Fruit fly (Drosophila melanogaster): ENCODE results near the gene CG7126.
A peak's percentile ranks its signal among the peaks of the same experiment; 100 is the strongest.

Gene CG7126

DNA sequence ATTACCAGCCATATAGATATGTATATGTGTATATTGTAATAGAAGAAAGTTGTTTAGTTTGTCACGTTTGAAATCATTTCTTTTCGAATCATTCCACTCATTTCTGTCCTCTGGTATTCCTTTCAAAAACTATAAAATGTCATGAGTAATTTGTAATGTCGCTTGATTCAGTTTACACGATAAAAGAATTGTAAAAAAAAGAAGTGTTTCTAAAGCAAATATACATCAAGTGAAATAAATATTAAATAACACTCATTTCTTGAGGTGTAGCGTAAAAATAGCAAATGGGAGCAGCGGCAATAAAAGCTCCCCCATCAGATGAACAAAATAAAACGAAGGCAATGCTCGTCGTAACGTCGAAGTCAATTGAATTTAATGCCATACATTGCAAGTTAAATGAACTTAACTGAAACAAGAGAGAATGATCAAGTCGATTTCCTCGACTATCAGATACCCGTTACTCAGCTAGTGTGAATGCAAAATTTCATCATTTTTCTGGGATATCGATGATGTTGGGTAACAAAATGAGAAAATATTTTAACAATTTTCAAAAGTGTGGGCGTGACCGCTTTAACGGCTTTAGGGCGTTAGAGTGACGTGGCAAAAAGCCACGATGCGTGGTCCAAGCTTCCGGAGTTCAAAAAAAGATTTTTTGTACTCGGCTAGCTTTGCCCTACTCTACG lies 7.2 kb downstream of the CG7126 start:
- no peak for TF ChIP-seq noc (tag; optimal IDR thresholded peaks at IDR 0.05)

DNA sequence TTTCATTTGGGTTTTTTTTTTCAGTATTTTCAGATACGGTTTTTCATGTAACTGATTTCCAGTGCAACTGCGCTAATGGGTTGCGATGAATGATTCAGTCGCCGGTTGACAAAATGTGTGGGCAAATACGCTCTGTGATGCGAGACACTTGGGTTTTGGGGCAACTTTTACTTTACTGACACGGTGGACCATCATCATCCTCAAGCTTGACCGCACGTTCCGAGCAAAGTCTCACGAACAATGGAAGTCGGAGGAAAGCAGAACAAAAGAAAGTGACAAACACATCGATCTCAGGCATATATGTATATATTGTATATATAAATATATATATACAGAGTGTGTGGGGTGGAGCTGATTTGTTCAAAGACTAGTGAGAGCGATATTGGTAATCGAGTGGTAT lies 8.2 kb downstream of the CG7126 start:
- TF ChIP-seq noc (tag; optimal IDR thresholded peaks at IDR 0.05), result no peak

DNA sequence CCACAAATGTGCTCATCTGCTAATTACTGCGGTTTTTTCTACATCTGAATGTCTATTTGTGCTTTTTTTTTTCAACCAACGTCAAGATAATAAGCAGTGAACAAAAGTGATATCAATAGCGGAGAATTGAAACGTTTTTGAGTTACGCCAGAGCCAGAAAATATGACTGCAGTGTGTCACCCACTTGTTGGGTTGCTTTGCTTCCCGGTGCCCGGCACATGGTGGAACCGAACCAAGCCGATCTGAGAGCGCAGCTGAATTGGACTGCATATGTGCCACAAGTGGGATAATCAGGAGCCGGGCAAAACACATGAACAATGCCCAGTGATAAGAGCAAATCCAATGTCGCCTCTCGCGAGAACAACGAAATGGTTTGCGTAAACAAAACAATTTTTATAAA lies 10.3 kb downstream of the CG7126 start:
- no peak for TF ChIP-seq noc (tag; optimal IDR thresholded peaks at IDR 0.05)

DNA sequence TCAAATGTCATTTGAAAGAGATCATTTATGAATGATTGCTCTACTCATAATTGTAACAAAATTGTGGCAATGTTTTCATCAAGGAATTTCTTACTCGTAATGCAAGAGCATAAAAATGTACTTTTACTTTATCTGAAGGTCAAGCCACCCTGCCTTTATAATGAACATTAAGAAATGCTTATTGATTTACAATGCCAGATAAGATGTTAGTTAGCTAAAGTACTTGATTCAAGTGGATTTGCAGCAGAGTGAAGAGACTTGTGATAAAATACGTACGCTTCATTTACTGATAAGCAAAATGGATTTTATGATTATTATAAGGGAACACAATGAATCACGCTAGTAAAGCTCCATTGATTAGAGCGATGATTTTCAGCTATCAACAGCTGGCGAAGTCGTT lies 10.8 kb downstream of the CG7126 start:
- TF ChIP-seq noc (tag; optimal IDR thresholded peaks at IDR 0.05), result peak; percentile 62

DNA sequence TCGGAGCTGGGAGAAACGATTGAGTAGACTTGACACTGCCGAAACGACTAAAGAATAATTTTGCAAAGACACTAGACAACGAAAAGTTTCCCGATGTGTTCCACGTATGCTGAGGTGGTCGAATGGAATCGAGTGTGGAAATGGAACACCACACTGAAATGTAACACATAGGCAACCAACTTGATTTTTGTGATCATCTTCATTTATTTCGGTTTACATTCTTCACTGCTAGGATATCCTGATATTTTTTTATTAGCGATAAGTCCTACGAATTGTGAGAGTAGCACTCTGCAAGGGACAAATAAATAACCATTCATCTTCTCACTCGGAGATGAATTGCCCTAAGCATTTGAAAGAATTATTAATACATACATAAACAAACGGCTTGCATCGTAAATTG lies 14.0 kb downstream of the CG7126 start, which contains the start of gene CG7131:
CG7131 (minus strand) TSS at position 101 of the 400 bp plus-strand sequence.
- TF ChIP-seq noc (tag; optimal IDR thresholded peaks at IDR 0.05), result no peak

DNA sequence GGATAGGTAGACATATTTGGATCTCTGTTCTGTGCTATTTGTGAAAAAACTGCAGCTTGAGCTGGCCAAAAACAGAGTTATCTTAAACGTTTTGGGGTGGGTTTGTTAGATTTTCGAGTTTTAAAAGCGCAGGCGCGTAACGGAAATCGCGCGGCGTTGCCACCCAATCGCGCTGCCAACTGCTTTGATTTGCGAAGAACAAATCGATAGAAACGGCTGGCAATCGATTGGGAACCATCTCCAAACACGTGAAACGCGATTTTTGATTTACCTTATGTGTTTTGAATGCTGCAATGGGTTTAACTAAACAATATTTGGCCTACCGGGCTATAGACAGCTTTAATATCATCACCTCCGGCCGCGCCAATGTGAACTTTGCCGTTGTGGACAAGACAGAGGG lies 19.2 kb downstream of the CG7126 start, which contains the start of the genes CG14312 and CG8064:
CG14312 (minus strand) TSS at position 88 of the 400 bp plus-strand sequence.
CG8064 (plus strand) TSS at position 220 of the 400 bp plus-strand sequence.
- TF ChIP-seq noc (tag; optimal IDR thresholded peaks at IDR 0.05), result no peak

DNA sequence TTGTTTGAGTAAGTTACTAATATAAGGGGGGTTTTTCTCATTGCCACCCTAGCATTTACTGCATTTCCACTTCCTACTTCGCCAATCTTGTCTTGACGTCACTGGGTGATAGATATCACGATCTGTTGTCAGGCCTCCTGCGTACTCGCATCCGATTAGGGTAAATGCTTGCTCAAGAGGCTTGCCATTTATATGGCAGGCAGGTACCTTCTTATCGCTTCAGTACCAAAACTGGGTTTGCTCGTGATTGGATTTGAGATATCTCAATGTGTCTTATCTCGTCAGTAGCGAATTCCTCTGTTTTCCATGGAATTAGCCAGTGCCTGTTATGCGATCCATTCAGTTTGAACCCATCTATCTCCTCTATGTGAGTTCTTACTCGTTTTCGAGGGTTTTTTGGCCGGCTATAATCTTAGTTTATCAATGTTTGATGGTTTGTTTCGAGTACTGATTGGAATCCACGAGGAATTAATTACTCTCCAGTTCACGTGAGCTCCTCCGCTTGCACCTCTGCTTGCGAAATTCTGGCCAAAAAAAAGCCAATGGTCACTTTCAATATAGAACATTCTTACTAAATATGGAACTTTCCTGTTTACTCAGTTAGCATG lies 21.7 kb downstream of the CG7126 start:
- no peak for TF ChIP-seq noc (tag; optimal IDR thresholded peaks at IDR 0.05)

DNA sequence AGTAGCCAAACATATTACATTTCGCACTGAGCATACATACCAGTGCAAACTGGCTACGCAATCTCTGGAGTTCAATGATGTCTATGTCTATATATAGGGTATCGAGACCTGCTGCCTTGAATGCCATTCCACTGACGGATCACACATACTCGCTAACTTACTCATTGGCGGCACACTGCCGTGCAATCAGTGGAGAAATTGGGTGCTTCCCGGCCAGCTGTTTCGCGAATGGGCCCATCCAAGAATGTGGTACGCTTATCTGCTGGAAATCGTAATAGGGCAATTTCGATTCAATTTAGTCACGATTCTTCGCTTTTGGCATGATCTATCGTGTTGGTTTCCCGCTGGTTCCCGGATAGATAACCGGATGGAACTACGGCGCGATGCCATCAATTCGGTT lies 22.5 kb downstream of the CG7126 start:
- no peak for TF ChIP-seq noc (tag; optimal IDR thresholded peaks at IDR 0.05)

DNA sequence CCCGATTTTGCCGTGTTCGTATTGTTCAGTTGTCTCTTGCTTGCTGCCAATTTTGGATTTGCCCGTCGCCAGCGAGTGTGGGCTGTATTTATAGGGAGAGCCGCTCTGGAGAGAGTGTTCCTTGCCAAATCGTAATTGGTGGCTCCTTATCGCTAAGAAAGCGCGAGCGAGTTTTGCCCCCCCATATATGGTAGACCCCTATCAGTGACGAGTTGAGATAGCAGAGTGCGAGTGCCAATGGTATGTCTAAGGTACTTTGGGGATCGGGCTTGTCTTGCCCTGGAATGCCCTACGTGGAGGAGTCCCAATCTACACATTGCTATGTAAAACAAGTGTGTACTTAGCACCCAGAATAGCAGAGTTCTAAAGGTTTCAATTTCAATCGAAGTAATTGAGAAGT lies 23.2 kb downstream of the CG7126 start, which contains the start of gene CG7142:
CG7142 (minus strand) TSS at position 29 of the 400 bp plus-strand sequence.
- TF ChIP-seq noc (tag; optimal IDR thresholded peaks at IDR 0.05), result peak; percentile 3

DNA sequence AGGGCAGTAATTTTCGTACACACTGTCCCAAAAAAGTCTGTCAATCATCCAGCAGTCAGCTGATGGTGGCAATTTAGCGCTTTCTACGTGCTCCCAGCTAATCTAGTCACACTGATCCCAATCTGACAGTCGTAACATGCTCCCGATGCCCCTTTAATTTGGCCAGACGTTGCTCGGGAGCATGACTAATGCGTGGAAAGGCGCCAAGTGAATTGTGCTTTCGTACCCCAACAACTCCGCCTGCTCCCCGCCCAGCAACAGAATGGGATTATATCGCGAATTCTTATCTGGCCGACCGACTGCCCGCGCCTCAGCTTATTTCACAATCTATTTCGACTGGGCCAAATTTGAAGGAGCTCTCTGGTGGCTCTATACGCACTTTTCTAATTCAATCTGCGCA lies 25.2 kb downstream of the CG7126 start:
- TF ChIP-seq noc (tag; optimal IDR thresholded peaks at IDR 0.05), result no peak

DNA sequence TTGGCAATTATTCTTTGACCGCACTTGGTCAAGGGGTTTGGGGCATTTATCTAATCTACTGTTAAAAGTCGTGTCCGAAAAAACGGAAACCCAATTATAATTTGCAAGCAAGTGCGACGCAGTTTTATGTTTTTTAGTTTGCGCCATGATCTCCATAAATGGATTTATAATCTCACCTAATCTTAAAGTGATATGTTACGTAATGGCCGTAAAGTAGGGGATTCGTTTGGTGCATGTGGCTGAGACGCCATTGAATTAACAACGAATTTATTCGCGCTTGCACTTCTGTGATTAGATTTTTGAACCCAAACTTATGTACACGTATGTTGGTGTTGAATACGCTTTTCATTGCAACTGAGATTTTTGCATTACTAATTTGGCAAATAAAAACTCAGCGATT lies 26.0 kb downstream of the CG7126 start:
- TF ChIP-seq noc (tag; optimal IDR thresholded peaks at IDR 0.05), result no peak

DNA sequence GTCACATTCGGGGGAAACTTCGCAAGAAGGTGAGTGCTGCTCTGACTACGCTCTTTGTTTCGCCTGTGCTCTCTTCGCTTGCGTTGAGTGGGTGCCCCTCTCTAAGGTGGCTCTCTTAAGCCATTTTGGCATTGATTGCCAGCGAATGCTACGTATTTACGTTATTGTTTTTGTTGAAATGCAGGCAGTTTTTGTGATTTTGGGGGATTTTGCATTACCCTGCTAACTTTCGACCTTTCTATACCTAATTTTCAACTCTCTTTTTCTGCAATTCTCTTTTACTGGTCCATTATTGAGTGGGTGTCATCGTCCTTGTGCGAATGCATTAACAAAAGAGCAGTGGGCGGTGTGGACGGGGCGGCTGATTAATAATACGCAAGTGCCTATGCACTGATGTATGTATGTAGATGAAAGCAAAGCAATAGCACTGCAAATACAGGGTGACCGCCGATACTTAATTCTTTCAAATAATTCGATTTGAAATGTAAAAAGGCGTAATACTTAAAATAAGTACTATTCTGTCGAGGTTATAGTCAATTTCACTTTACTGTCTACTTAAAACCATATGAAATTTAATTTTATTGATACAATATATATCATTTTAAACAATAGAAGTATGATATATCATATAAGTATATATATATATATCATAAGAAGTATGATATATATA lies 27.4 kb downstream of the CG7126 start:
- no peak for TF ChIP-seq noc (tag; optimal IDR thresholded peaks at IDR 0.05)

DNA sequence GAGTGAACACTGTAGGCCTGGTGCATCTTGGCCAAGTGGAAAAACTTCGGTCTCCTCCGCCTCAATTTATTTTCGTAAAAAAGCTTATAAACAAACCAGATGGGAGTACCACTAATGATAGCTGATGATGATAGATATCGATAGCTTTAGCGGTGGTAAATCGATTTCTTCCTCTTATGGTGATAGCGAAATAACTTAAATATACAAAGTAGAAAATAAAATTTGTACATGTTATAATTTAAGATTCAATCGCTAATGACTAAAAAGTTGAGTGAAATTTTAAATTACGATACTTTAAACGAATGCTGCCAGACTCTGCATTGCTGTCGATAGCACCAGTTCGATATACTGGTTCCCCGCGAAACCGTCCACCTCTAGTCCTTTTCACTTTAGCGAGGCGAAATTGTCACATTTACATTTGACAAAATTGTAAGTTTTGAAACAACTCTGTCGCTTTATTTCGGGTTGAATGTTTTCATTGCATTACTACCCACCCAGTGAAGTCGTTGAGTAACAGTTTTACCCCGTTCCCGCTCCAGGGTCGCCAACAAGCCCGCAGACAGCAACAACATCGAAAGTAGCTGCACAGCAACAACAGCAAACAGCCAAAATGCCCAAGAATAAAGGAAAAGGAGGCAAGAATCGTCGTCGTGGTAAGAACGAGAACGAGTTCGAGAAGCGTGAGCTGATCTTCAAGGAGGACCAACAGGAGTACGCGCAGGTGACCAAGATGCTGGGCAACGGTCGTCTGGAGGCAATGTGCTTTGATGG lies 28.1 kb downstream of the CG7126 start, which contains the start of the genes Vps39 and eIF1A:
Vps39 (minus strand) TSS at position 119 of the 771 bp plus-strand sequence.
eIF1A (plus strand) TSS at position 338 of the 771 bp plus-strand sequence.
- no peak for TF ChIP-seq noc (tag; optimal IDR thresholded peaks at IDR 0.05)

DNA sequence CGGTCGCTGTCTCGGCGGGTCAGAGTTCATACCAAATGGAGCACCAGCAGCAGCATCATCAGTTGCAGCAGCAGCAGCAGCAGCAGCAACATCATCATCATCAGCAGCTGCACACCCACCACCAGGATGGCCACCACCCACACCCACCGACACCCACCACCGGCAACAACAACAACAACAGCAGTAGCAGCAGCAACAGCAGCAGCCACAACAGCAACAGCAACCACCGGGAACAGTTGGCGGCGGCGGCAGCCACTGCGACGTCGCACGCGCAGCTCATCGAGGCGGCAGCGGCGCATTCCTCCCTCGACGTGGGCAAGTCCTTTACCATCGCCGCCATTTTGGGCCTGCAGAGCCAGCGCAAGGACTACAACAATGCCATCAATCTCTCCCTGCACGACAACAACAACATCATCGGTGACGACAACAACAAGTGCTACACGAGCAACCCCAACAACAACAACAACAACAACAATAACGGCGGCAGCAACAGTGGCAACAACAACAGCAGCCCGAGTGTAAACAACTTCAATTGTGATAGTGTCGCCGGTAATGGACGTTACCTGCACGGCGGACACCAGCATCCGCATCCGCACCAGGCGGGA lies 32.8 kb downstream of the CG7126 start:
- no peak for TF ChIP-seq noc (tag; optimal IDR thresholded peaks at IDR 0.05)

DNA sequence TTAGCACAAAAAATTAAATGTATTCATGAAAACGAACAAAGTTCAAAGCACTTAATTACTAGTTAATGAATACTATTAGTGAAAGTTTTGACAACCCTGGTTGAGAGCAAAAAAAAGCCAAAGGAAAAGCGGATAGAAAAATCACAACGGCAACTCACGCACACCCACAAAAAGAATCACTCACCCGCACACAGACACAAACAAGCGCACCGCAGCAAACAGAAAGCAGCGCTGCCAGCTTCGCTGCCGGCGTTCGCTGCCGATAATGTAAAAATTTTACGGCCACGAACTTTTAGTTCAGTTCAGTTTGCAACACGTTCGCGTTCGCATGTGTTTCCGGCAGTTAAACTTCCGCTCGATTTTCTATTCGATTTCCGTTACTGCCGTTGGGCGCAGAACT lies 35.2 kb downstream of the CG7126 start, which contains the start of gene CG18599:
CG18599 (plus strand) TSS at position 301 of the 400 bp plus-strand sequence.
- TF ChIP-seq noc (tag; optimal IDR thresholded peaks at IDR 0.05), result no peak
